Fruit fly (Drosophila melanogaster): Measurements from ENCODE around the gene CG18581.

Gene CG18581

dm6 chr3L:15053251-15053650 is 3.2 kb upstream of the CG18581 start, which contains the start of gene CG43680:
Gene CG43680, minus strand, starts transcription at chr3L:15053351.
- TF ChIP-seq CG17806 (tag; optimal IDR thresholded peaks at IDR 0.05): no peak
- no peak for TF ChIP-seq CG12605 (GFP tag; IDR thresholded peaks at IDR 0.05)
- no peak for TF ChIP-seq CG8301 (tag; optimal IDR thresholded peaks at IDR 0.05)
- no peak for TF ChIP-seq Pif1A (GFP tag; optimal IDR thresholded peaks at IDR 0.05)
- TF ChIP-seq CG14655 (GFP tag; optimal IDR thresholded peaks at IDR 0.05): no peak
- no peak for TF ChIP-seq CG8159 (tag; optimal IDR thresholded peaks at IDR 0.05)
- TF ChIP-seq EcR (GFP tag; optimal IDR thresholded peaks at IDR 0.05): no peak
- no peak for TF ChIP-seq CG15710 (tag; optimal IDR thresholded peaks at IDR 0.05)
- TF ChIP-seq CG32121 (GFP tag; IDR thresholded peaks at IDR 0.05): no peak
- TF ChIP-seq CG13204 (GFP tag; optimal IDR thresholded peaks at IDR 0.05): no peak
- TF ChIP-seq CG10348 (GFP tag; IDR thresholded peaks at IDR 0.05): no peak
- no peak for TF ChIP-seq fd96Ca (GFP tag; IDR thresholded peaks at IDR 0.05)
- TF ChIP-seq CG4496 (GFP tag; IDR thresholded peaks at IDR 0.05): no peak
- TF ChIP-seq CG9948 (tag; optimal IDR thresholded peaks at IDR 0.05): no peak
- TF ChIP-seq Ets98B (GFP tag; IDR thresholded peaks at IDR 0.05): no peak
- TF ChIP-seq Pif1B (GFP tag; optimal IDR thresholded peaks at IDR 0.05): no peak
- TF ChIP-seq Snoo (tag; optimal IDR thresholded peaks at IDR 0.05): no peak
- no peak for TF ChIP-seq D1 (tag; optimal IDR thresholded peaks at IDR 0.05)
- no peak for TF ChIP-seq CG34367 (tag; optimal IDR thresholded peaks at IDR 0.05)
- no peak for TF ChIP-seq gl (tag; optimal IDR thresholded peaks at IDR 0.05)

- no peak for TF ChIP-seq Pif1B (GFP tag; optimal IDR thresholded peaks at IDR 0.05)
- no peak for TF ChIP-seq fd96Ca (GFP tag; IDR thresholded peaks at IDR 0.05)
- no peak for TF ChIP-seq CG32121 (GFP tag; IDR thresholded peaks at IDR 0.05)
- no peak for TF ChIP-seq Snoo (tag; optimal IDR thresholded peaks at IDR 0.05)
Measured at dm6 chr3L:15052390-15052789, 2.4 kb upstream of the CG18581 start, which contains the start of gene CG13461. Gene CG13461, minus strand, starts transcription at chr3L:15052490.

dm6 chr3L:15051325-15051724 is 1.3 kb upstream of the CG18581 start, which contains the start of gene CG43679:
Gene CG43679, minus strand, starts transcription at chr3L:15051425.
- no peak for TF ChIP-seq CG15710 (tag; optimal IDR thresholded peaks at IDR 0.05)
- TF ChIP-seq CG10348 (GFP tag; IDR thresholded peaks at IDR 0.05): no peak
- no peak for TF ChIP-seq Pif1A (GFP tag; optimal IDR thresholded peaks at IDR 0.05)
- TF ChIP-seq rn (GFP tag; IDR thresholded peaks at IDR 0.05): no peak
- TF ChIP-seq D1 (tag; optimal IDR thresholded peaks at IDR 0.05): no peak
- TF ChIP-seq CG13204 (GFP tag; optimal IDR thresholded peaks at IDR 0.05): no peak
- no peak for TF ChIP-seq gl (tag; optimal IDR thresholded peaks at IDR 0.05)

dm6 chr3L:15050706-15051105 is 697 bp upstream of the CG18581 start, which contains the start of gene CG12310:
Gene CG12310, minus strand, starts transcription at chr3L:15050806.
- TF ChIP-seq CG32121 (GFP tag; IDR thresholded peaks at IDR 0.05): no peak
- no peak for TF ChIP-seq EcR (GFP tag; optimal IDR thresholded peaks at IDR 0.05)
- TF ChIP-seq CG34367 (tag; optimal IDR thresholded peaks at IDR 0.05): no peak
- TF ChIP-seq CG8159 (tag; optimal IDR thresholded peaks at IDR 0.05): no peak
- TF ChIP-seq Snoo (tag; optimal IDR thresholded peaks at IDR 0.05): no peak
- TF ChIP-seq D1 (tag; optimal IDR thresholded peaks at IDR 0.05): no peak
- TF ChIP-seq CG13204 (GFP tag; optimal IDR thresholded peaks at IDR 0.05): no peak

dm6 chr3L:15049395-15049794 is 614 bp downstream of the CG18581 start, which contains the start of gene CG43678:
Gene CG43678, minus strand, starts transcription at chr3L:15049495.
- TF ChIP-seq gl (tag; optimal IDR thresholded peaks at IDR 0.05) (no peak), CG32121 (GFP tag; IDR thresholded peaks at IDR 0.05) (no peak), CG8159 (tag; optimal IDR thresholded peaks at IDR 0.05) (no peak), Ets98B (GFP tag; IDR thresholded peaks at IDR 0.05) (no peak), Pif1B (GFP tag; optimal IDR thresholded peaks at IDR 0.05) (no peak), CG9948 (tag; optimal IDR thresholded peaks at IDR 0.05) (no peak), CG10348 (GFP tag; IDR thresholded peaks at IDR 0.05) (no peak), CG8301 (tag; optimal IDR thresholded peaks at IDR 0.05) (no peak), CG13204 (GFP tag; optimal IDR thresholded peaks at IDR 0.05) (no peak), rn (GFP tag; IDR thresholded peaks at IDR 0.05) (no peak)

- TF ChIP-seq Pif1B (GFP tag; optimal IDR thresholded peaks at IDR 0.05) (no peak), CG14655 (GFP tag; optimal IDR thresholded peaks at IDR 0.05) (no peak), CG8159 (tag; optimal IDR thresholded peaks at IDR 0.05) (no peak), CG13204 (GFP tag; optimal IDR thresholded peaks at IDR 0.05) (no peak), rn (GFP tag; IDR thresholded peaks at IDR 0.05) (no peak), gl (tag; optimal IDR thresholded peaks at IDR 0.05) (no peak), fd96Ca (GFP tag; IDR thresholded peaks at IDR 0.05) (no peak), CG12605 (GFP tag; IDR thresholded peaks at IDR 0.05) (no peak), CG10348 (GFP tag; IDR thresholded peaks at IDR 0.05) (no peak), Pif1A (GFP tag; optimal IDR thresholded peaks at IDR 0.05) (no peak), Ets98B (GFP tag; IDR thresholded peaks at IDR 0.05) (no peak), CG15710 (tag; optimal IDR thresholded peaks at IDR 0.05) (no peak), D1 (tag; optimal IDR thresholded peaks at IDR 0.05) (no peak), CG8301 (tag; optimal IDR thresholded peaks at IDR 0.05) (no peak)
Measured at dm6 chr3L:15048091-15048490, 1.9 kb downstream of the CG18581 start.

dm6 chr3L:15047606-15048005 is 2.4 kb downstream of the CG18581 start:
- TF ChIP-seq CG17806 (tag; optimal IDR thresholded peaks at IDR 0.05) (no peak), CG32121 (GFP tag; IDR thresholded peaks at IDR 0.05) (no peak), EcR (GFP tag; optimal IDR thresholded peaks at IDR 0.05) (no peak), CG8301 (tag; optimal IDR thresholded peaks at IDR 0.05) (no peak), Pif1B (GFP tag; optimal IDR thresholded peaks at IDR 0.05) (no peak), Snoo (tag; optimal IDR thresholded peaks at IDR 0.05) (no peak), CG14655 (GFP tag; optimal IDR thresholded peaks at IDR 0.05) (no peak), CG15710 (tag; optimal IDR thresholded peaks at IDR 0.05) (no peak), Pif1A (GFP tag; optimal IDR thresholded peaks at IDR 0.05) (no peak), CG12605 (GFP tag; IDR thresholded peaks at IDR 0.05) (no peak), rn (GFP tag; IDR thresholded peaks at IDR 0.05) (no peak), CG13204 (GFP tag; optimal IDR thresholded peaks at IDR 0.05) (no peak), fd96Ca (GFP tag; IDR thresholded peaks at IDR 0.05) (no peak), Ets98B (GFP tag; IDR thresholded peaks at IDR 0.05) (no peak)
